Worm (Caenorhabditis elegans) whole organism, early embryonic: ENCODE data around the gene ears-2.
A peak's percentile ranks its signal among the peaks of the same experiment; 100 is the strongest.

Experiments
- B0310.2 ChIP-seq: sonication (generic microtip); optimal IDR thresholded peaks from 2 replicates; lab custom pipeline; 2016; ENCODE audit warnings: mild to moderate bottlenecking, missing genetic modification characterization, missing compliant biosample characterization
- F13C5.2 ChIP-seq: sonication (generic microtip); optimal IDR thresholded peaks from 2 replicates; lab custom pipeline; 2017; ENCODE audit warnings: mild to moderate bottlenecking, missing genetic modification characterization, inconsistent platforms, missing compliant biosample characterization
- aly-1 ChIP-seq: sonication (generic microtip); optimal IDR thresholded peaks from 2 replicates; lab custom pipeline; 2016; ENCODE audit warnings: missing genetic modification characterization, missing compliant biosample characterization
- ama-1 ChIP-seq: fragments of 150-350 bp; optimal IDR thresholded peaks from 2 replicates; lab custom pipeline; 2014
- ceh-13 ChIP-seq: fragments of 200-800 bp; sonication (Bioruptor generic); optimal IDR thresholded peaks from 2 replicates; lab custom pipeline; 2018; ENCODE audit warnings: mild to moderate bottlenecking, missing genetic modification characterization, missing compliant biosample characterization
- ceh-36 ChIP-seq: sonication (generic microtip); optimal IDR thresholded peaks from 2 replicates; lab custom pipeline; 2016; ENCODE audit warnings: missing genetic modification characterization, inconsistent platforms, missing compliant biosample characterization
- ets-7 ChIP-seq: sonication (generic microtip); optimal IDR thresholded peaks from 2 replicates; lab custom pipeline; 2016; ENCODE audit warnings: missing genotype, missing genetic modification characterization, missing compliant biosample characterization
- flt-1 ChIP-seq: fragments of 200-800 bp; sonication (Bioruptor generic); IDR thresholded peaks from 2 replicates; pipeline ENCODE4 v1.3.6; 2022; ENCODE audit warnings: missing genetic modification characterization, missing compliant biosample characterization
- hmbx-1 ChIP-seq: sonication (generic microtip); optimal IDR thresholded peaks from 2 replicates; lab custom pipeline; 2016; ENCODE audit warnings: mild to moderate bottlenecking, missing genetic modification characterization, missing compliant biosample characterization
- hmg-4 ChIP-seq: fragments of 200-800 bp; sonication (Bioruptor generic); optimal IDR thresholded peaks from 2 replicates; lab custom pipeline; 2018; ENCODE audit warnings: mild to moderate bottlenecking, missing genetic modification characterization, missing compliant biosample characterization
- hnd-1 ChIP-seq: sonication (generic microtip); optimal IDR thresholded peaks from 2 replicates; lab custom pipeline; 2016; ENCODE audit warnings: missing genetic modification characterization, missing compliant biosample characterization
- pes-1 ChIP-seq: fragments of 200-800 bp; sonication (Bioruptor generic); IDR thresholded peaks from 2 replicates; pipeline ENCODE4 v1.3.6; 2022; ENCODE audit warnings: missing genetic modification reagents, missing genetic modification characterization, missing compliant biosample characterization
- scrt-1 ChIP-seq: fragments of 200-800 bp; sonication (Bioruptor generic); IDR thresholded peaks from 2 replicates; pipeline ENCODE4 v1.3.6; 2022; ENCODE audit warnings: missing genetic modification characterization, missing compliant biosample characterization
- sea-1 ChIP-seq: fragments of 200-800 bp; sonication (Bioruptor generic); conservative IDR thresholded peaks from 2 replicates; pipeline ENCODE4 v1.3.6; 2022; ENCODE audit warnings: missing genetic modification characterization, missing compliant biosample characterization
- tbx-11 ChIP-seq: fragments of 200-800 bp; sonication (Bioruptor generic); IDR thresholded peaks from 2 replicates; pipeline ENCODE4 v1.3.6; 2022; ENCODE audit warnings: missing genetic modification characterization, missing compliant biosample characterization
- tbx-37 ChIP-seq: fragments of 200-800 bp; sonication (Bioruptor generic); conservative IDR thresholded peaks from 2 replicates; pipeline ENCODE4 v1.3.6; 2022; ENCODE audit warnings: missing genetic modification reagents, missing genetic modification characterization, missing compliant biosample characterization
- tra-4 ChIP-seq: sonication (generic microtip); optimal IDR thresholded peaks from 2 replicates; lab custom pipeline; 2017; ENCODE audit warnings: missing genetic modification characterization, missing compliant biosample characterization

The ears-2 gene

ce11 chrIV:378838-379237 is 11.4 kb downstream of the ears-2 start:
- TF ChIP-seq aly-1 (tag; lab: Kevin White, UChicago) = no peak
- no peak for TF ChIP-seq ets-7 (tag; lab: Kevin White, UChicago)
- no peak for TF ChIP-seq hnd-1 (tag; lab: Kevin White, UChicago)
- no peak for TF ChIP-seq scrt-1 (GFP tag; lab: Robert Waterston, UW)
- TF ChIP-seq flt-1 (GFP tag; lab: Robert Waterston, UW) = no peak
- no peak for TF ChIP-seq tra-4 (tag; lab: Kevin White, UChicago)
- no peak for TF ChIP-seq hmbx-1
- TF ChIP-seq ceh-36 (tag; lab: Kevin White, UChicago) = no peak
- no peak for TF ChIP-seq sea-1
- no peak for TF ChIP-seq tbx-11
- no peak for TF ChIP-seq hmg-4 (GFP tag; lab: Kevin White, UChicago)

- TF ChIP-seq sea-1 (no peak), hnd-1 (tag; lab: Kevin White, UChicago) (no peak), aly-1 (tag; lab: Kevin White, UChicago) (no peak), F13C5.2 (tag; lab: Kevin White, UChicago) (no peak), hmbx-1 (no peak), ceh-36 (tag; lab: Kevin White, UChicago) (no peak), tbx-37 (GFP tag; lab: Robert Waterston, UW) (no peak), B0310.2 (tag; lab: Kevin White, UChicago) (no peak), hmg-4 (GFP tag; lab: Kevin White, UChicago) (no peak), pes-1 (GFP tag; lab: Robert Waterston, UW) (no peak), scrt-1 (GFP tag; lab: Robert Waterston, UW) (no peak), ceh-13 (GFP tag; lab: Kevin White, UChicago) (no peak)
These were observed 11.9 kb downstream of the ears-2 start for ce11 chrIV:378367-378766.

ce11 chrIV:377791-378190 is 12.5 kb downstream of the ears-2 start:
- no peak for TF ChIP-seq tbx-11
- TF ChIP-seq sea-1 = no peak
- TF ChIP-seq hmbx-1 = no peak
- no peak for TF ChIP-seq scrt-1 (GFP tag; lab: Robert Waterston, UW)
- TF ChIP-seq F13C5.2 (tag; lab: Kevin White, UChicago) = no peak
- TF ChIP-seq tbx-37 (GFP tag; lab: Robert Waterston, UW) = no peak
- no peak for TF ChIP-seq ceh-13 (GFP tag; lab: Kevin White, UChicago)
- TF ChIP-seq hnd-1 (tag; lab: Kevin White, UChicago) = no peak
- no peak for TF ChIP-seq ets-7 (tag; lab: Kevin White, UChicago)
- TF ChIP-seq ceh-36 (tag; lab: Kevin White, UChicago) = no peak
- no peak for TF ChIP-seq pes-1 (GFP tag; lab: Robert Waterston, UW)
- TF ChIP-seq ama-1 (lab: Kevin White, UChicago) = no peak
- TF ChIP-seq hmg-4 (GFP tag; lab: Kevin White, UChicago) = no peak
- no peak for TF ChIP-seq B0310.2 (tag; lab: Kevin White, UChicago)
- TF ChIP-seq flt-1 (GFP tag; lab: Robert Waterston, UW) = no peak
- no peak for TF ChIP-seq aly-1 (tag; lab: Kevin White, UChicago)
- no peak for TF ChIP-seq tra-4 (tag; lab: Kevin White, UChicago)

DNA sequence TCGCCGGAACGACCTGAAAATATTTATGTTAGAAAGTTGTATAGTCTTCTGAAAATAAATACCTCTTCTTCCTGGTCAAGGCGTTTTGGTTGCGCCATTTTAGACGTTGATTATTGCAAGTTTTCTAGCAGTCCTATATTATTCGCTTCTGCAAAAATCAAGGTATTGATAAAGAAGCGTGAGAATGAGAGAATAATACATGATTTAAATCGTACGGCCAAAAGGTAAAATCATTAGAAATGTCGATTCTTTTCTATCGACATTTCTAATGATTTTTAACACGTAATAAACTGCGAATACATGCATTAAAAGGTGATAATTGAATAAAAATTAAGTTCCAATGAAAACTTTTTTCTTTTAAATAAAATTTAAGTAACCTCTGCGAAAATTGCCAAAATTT is 14.4 kb downstream of the ears-2 start, which contains the start of gene fln-1:
TSS of gene fln-1 (minus strand) at position 101 of the 400 bp plus-strand sequence.
- TF ChIP-seq tbx-11 = no peak
- no peak for TF ChIP-seq aly-1 (tag; lab: Kevin White, UChicago)
- no peak for TF ChIP-seq B0310.2 (tag; lab: Kevin White, UChicago)
- no peak for TF ChIP-seq scrt-1 (GFP tag; lab: Robert Waterston, UW)
- no peak for TF ChIP-seq hmbx-1
- no peak for TF ChIP-seq ceh-13 (GFP tag; lab: Kevin White, UChicago)
- no peak for TF ChIP-seq hmg-4 (GFP tag; lab: Kevin White, UChicago)
- no peak for TF ChIP-seq pes-1 (GFP tag; lab: Robert Waterston, UW)
- no peak for TF ChIP-seq tra-4 (tag; lab: Kevin White, UChicago)
- TF ChIP-seq ets-7 (tag; lab: Kevin White, UChicago) = no peak
- no peak for TF ChIP-seq flt-1 (GFP tag; lab: Robert Waterston, UW)
- TF ChIP-seq ama-1 (lab: Kevin White, UChicago) = no peak
- no peak for TF ChIP-seq ceh-36 (tag; lab: Kevin White, UChicago)
- no peak for TF ChIP-seq hnd-1 (tag; lab: Kevin White, UChicago)
- no peak for TF ChIP-seq tbx-37 (GFP tag; lab: Robert Waterston, UW)
- no peak for TF ChIP-seq sea-1
- no peak for TF ChIP-seq F13C5.2 (tag; lab: Kevin White, UChicago)

DNA sequence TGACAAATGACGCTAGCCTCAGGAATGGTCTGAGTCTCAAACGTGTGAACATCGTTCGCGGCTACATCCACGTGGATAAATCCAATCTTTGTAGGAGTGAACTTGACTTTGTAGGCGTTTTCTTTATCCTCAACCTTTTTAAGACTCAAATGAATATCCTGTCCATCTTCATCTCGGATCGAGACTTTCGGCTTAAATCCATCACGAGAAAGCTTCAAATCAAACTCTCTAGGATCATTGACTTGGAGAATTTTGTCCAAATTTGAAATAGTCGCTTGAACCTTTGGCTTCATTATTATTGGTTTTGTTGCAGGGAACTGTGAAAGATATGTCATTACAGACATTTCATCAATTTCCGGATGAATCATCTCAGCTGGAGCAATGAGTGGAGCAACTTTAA is 16.3 kb downstream of the ears-2 start:
- TF ChIP-seq ets-7 (tag; lab: Kevin White, UChicago) (no peak), flt-1 (GFP tag; lab: Robert Waterston, UW) (no peak)

DNA sequence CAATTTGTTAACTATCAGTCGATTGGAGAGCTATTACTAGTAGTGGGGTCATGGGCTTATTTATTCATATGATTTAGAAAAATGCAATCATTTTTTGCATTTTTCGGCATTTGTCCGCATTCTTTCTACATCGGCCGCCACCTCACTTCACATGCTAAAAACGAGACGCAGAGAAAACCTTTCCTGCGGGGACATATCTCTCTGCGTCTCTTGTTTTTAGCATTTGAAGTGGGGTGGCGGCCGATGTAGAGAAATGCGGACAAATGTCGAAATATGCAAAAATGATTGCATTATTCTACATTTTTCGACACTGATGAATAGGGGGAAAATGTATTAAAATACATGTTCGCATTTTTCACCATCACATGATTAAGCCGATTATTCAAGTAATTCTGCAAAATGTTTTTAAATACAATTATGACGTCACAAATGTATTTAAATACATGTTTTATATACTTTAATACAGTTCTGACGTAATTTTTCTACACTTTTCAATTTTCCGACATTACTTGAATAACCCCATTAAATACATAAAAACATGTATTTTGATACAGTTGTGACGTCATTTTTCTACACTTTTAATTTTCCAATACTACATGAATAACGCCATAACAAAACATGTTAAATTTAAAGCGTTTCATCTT is 18.0 kb downstream of the ears-2 start:
- TF ChIP-seq ama-1 (lab: Kevin White, UChicago) (no peak), hmbx-1 (no peak), ceh-36 (tag; lab: Kevin White, UChicago) (no peak), ceh-13 (GFP tag; lab: Kevin White, UChicago) (no peak), F13C5.2 (tag; lab: Kevin White, UChicago) (peak; percentile 22), scrt-1 (GFP tag; lab: Robert Waterston, UW) (no peak)

ce11 chrIV:366406-366805 is 23.9 kb downstream of the ears-2 start:
- TF ChIP-seq scrt-1 (GFP tag; lab: Robert Waterston, UW) (no peak), flt-1 (GFP tag; lab: Robert Waterston, UW) (no peak), ceh-36 (tag; lab: Kevin White, UChicago) (no peak), hmg-4 (GFP tag; lab: Kevin White, UChicago) (no peak), B0310.2 (tag; lab: Kevin White, UChicago) (no peak), F13C5.2 (tag; lab: Kevin White, UChicago) (no peak), hmbx-1 (no peak), pes-1 (GFP tag; lab: Robert Waterston, UW) (no peak), tbx-11 (no peak), ceh-13 (GFP tag; lab: Kevin White, UChicago) (no peak), tra-4 (tag; lab: Kevin White, UChicago) (no peak)
